Fruit fly (Drosophila melanogaster): Measurements from ENCODE around the gene CG11380.

CG11380 gene

DNA sequence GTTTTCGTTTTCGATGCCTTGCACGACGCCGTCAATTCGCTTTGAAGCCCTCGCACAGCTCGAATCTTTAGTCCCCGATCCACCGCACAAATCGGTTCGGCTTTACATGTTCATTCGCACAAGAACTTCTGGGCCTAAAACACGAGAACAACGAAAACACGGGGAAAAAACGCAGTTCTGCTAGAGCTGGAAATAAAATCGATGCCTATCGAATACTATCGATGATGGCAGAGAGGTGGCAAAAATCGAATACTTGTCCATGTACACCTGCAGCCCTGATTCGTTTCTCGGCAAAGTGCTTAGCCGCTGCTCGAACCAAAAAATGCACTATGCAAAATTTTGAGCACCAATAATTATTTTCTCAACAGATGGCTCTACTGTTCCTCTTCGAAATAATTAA is 45.4 kb downstream of the CG11380 start, which contains the start of gene CG3638 (continued):
- TF ChIP-seq chif (GFP tag; optimal IDR thresholded peaks at IDR 0.05) (peak in 1 of 2 experiments; percentile 21), CG12155 (GFP tag; optimal IDR thresholded peaks at IDR 0.05) (peak; percentile 58), CG16863 (GFP tag; optimal IDR thresholded peaks at IDR 0.05) (no peak), Gsc (GFP tag; IDR thresholded peaks at IDR 0.05) (no peak), toy (GFP tag; IDR thresholded peaks at IDR 0.05) (no peak), gro (GFP tag; optimal IDR thresholded peaks at IDR 0.05) (peak; percentile 52), D19B (GFP tag; optimal IDR thresholded peaks at IDR 0.05) (no peak), cad (GFP tag; optimal IDR thresholded peaks at IDR 0.05) (no peak), CG7357 (GFP tag; IDR thresholded peaks at IDR 0.05) (no peak), sc (optimal IDR thresholded peaks at IDR 0.05) (no peak), sc (GFP tag; optimal IDR thresholded peaks at IDR 0.05) (no peak), CG7987 (GFP tag; optimal IDR thresholded peaks at IDR 0.05) (peak; percentile 46), CG1529 (GFP tag; optimal IDR thresholded peaks at IDR 0.05) (no peak), cwo (GFP tag; optimal IDR thresholded peaks at IDR 0.05) (no peak), CG32767 (GFP tag; IDR thresholded peaks at IDR 0.05) (no peak), sqz (GFP tag; optimal IDR thresholded peaks at IDR 0.05) (no peak), Asciz (GFP tag; optimal IDR thresholded peaks at IDR 0.05) (no peak), Fer1 (GFP tag; optimal IDR thresholded peaks at IDR 0.05) (no peak), CG13287 (GFP tag; IDR thresholded peaks at IDR 0.05; ENCODE audit: partially characterized antibody) (peak; percentile 88), otp (GFP tag; IDR thresholded peaks at IDR 0.05) (no peak), zen2 (GFP tag; IDR thresholded peaks at IDR 0.05; ENCODE audit: partially characterized antibody) (no peak; the same call in 2 of the 3 replicates), sug (tag; optimal IDR thresholded peaks at IDR 0.05) (peak; percentile 32), Med (GFP tag) (peak; percentile 90), dysf (GFP tag; IDR thresholded peaks at IDR 0.05) (no peak), nmo (GFP tag; optimal IDR thresholded peaks at IDR 0.05) (peak; percentile 50), ato (GFP tag; IDR thresholded peaks at IDR 0.05; ENCODE audit: partially characterized antibody) (peak; percentile 62), BEAF-32 (GFP tag; optimal IDR thresholded peaks at IDR 0.05) (peak; percentile 89), Ssrp (tag; optimal IDR thresholded peaks at IDR 0.05) (no peak), HLH54F (GFP tag; optimal IDR thresholded peaks at IDR 0.05) (peak; percentile 11), CG4424 (GFP tag; optimal IDR thresholded peaks at IDR 0.05) (no peak), gcm (GFP tag; optimal IDR thresholded peaks at IDR 0.05) (no peak), ac (GFP tag; optimal IDR thresholded peaks at IDR 0.05) (no peak), sna (GFP tag; IDR thresholded peaks at IDR 0.05; ENCODE audit: partially characterized antibody) (peak; percentile 71; the same call in 1 of the 2 replicates), CG6683 (GFP tag; optimal IDR thresholded peaks at IDR 0.05) (no peak), CG10959 (GFP tag; IDR thresholded peaks at IDR 0.05) (no peak), CG10209 (GFP tag; optimal IDR thresholded peaks at IDR 0.05) (no peak), sens (GFP tag) (peak; percentile 81), CG1832 (GFP tag; optimal IDR thresholded peaks at IDR 0.05) (no peak), sisA (GFP tag; IDR thresholded peaks at IDR 0.05) (no peak), cato (GFP tag; optimal IDR thresholded peaks at IDR 0.05; ENCODE audit: borderline replicate concordance) (no peak), CG9727 (GFP tag; optimal IDR thresholded peaks at IDR 0.05) (no peak), CG7745 (tag; optimal IDR thresholded peaks at IDR 0.05) (no peak), Scr (GFP tag; IDR thresholded peaks at IDR 0.05; ENCODE audit: partially characterized antibody) (peak; percentile 67), Hsf (GFP tag; optimal IDR thresholded peaks at IDR 0.05) (peak; percentile 27), slbo (GFP tag; IDR thresholded peaks at IDR 0.05) (peak; percentile 58), CG4617 (GFP tag; optimal IDR thresholded peaks at IDR 0.05; ENCODE audit: borderline replicate concordance) (peak; percentile 67), Meics (GFP tag; optimal IDR thresholded peaks at IDR 0.05) (no peak), chn (GFP tag; optimal IDR thresholded peaks at IDR 0.05) (peak; percentile 38), CG12942 (GFP tag; optimal IDR thresholded peaks at IDR 0.05) (no peak), Gug (GFP tag; IDR thresholded peaks at IDR 0.05) (no peak), CG18619 (GFP tag; optimal IDR thresholded peaks at IDR 0.05) (no peak)
